Worm (Caenorhabditis elegans) whole organism, L2 larva: ENCODE measurements around the gene gst-39.

Experiments
- C34F6.9 ChIP-seq: fragments of 150-350 bp; optimal IDR thresholded peaks from 2 replicates; lab custom pipeline; 2014; ENCODE audit warnings: missing biosample characterization, missing genetic modification characterization
- F13H6.1 ChIP-seq: sonication (generic microtip); optimal IDR thresholded peaks from 2 replicates; lab custom pipeline; 2016; ENCODE audit warnings: missing genetic modification characterization, missing compliant biosample characterization
- R02D3.7 ChIP-seq: fragments of 150-350 bp; optimal IDR thresholded peaks from 2 replicates; lab custom pipeline; 2014; ENCODE audit warnings: missing biosample characterization, missing genetic modification characterization
- Y55F3AM.14 ChIP-seq: fragments of 200-800 bp; sonication (Bioruptor generic); optimal IDR thresholded peaks from 2 replicates; lab custom pipeline; 2018; ENCODE audit warnings: mild to moderate bottlenecking, missing genetic modification characterization, missing compliant biosample characterization
- ZK546.5 ChIP-seq: sonication (generic microtip); optimal IDR thresholded peaks from 2 replicates; lab custom pipeline; 2017; ENCODE audit warnings: missing biosample characterization, missing genetic modification characterization
- aly-2 ChIP-seq: fragments of 150-350 bp; optimal IDR thresholded peaks from 2 replicates; lab custom pipeline; 2014; ENCODE audit warnings: missing biosample characterization, missing genetic modification characterization
- blmp-1 ChIP-seq: sonication (generic microtip); optimal IDR thresholded peaks from 2 replicates; lab custom pipeline; 2017; ENCODE audit warnings: missing genetic modification characterization, mild to moderate bottlenecking, missing compliant biosample characterization, antibody characterized with exemption, moderate library complexity; ENCODE audit not compliant: insufficient read depth
- ceh-82 ChIP-seq: fragments of 150-350 bp; optimal IDR thresholded peaks from 2 replicates; lab custom pipeline; 2014; ENCODE audit warnings: missing biosample characterization, missing genetic modification characterization
- crh-2 ChIP-seq: sonication (generic microtip); optimal IDR thresholded peaks from 2 replicates; lab custom pipeline; 2017; ENCODE audit warnings: missing biosample characterization, missing genetic modification characterization
- dmd-4 ChIP-seq: sonication (generic microtip); optimal IDR thresholded peaks from 2 replicates; lab custom pipeline; 2017; ENCODE audit warnings: missing biosample characterization, missing genetic modification characterization
- egl-27 ChIP-seq: sonication (generic microtip); optimal IDR thresholded peaks from 3 replicates; lab custom pipeline; 2017; ENCODE audit warnings: missing biosample characterization, missing genetic modification reagents, missing genetic modification characterization
- fos-1 ChIP-seq: fragments of 150-350 bp; optimal IDR thresholded peaks from 2 replicates; lab custom pipeline; 2014; ENCODE audit warnings: missing biosample characterization, missing genetic modification characterization
- gmeb-1 ChIP-seq: fragments of 150-350 bp; optimal IDR thresholded peaks from 2 replicates; lab custom pipeline; 2014; ENCODE audit warnings: missing biosample characterization, missing genetic modification characterization
- lin-13 ChIP-seq: fragments of 150-350 bp; optimal IDR thresholded peaks from 2 replicates; lab custom pipeline; 2014; ENCODE audit warnings: missing biosample characterization, missing genetic modification reagents, missing genetic modification characterization
- lin-39 ChIP-seq: fragments of 150-350 bp; optimal IDR thresholded peaks from 2 replicates; lab custom pipeline; 2014; ENCODE audit warnings: missing biosample characterization, missing genetic modification reagents, missing genetic modification characterization
- lsy-2 ChIP-seq, 2 experiments: fragments of 150-350 bp in 1 of 2; sonication (generic microtip) in 1 of 2; optimal IDR thresholded peaks; 2 replicates each; lab custom pipeline; 2014 to 2017; ENCODE audit warnings: missing biosample characterization in 2 of 2, missing genetic modification characterization in 2 of 2
- mab-5 ChIP-seq: fragments of 150-350 bp; optimal IDR thresholded peaks from 2 replicates; lab custom pipeline; 2014; ENCODE audit warnings: missing biosample characterization, missing genetic modification characterization
- mbf-1 ChIP-seq: sonication (generic microtip); optimal IDR thresholded peaks from 2 replicates; lab custom pipeline; 2017; ENCODE audit warnings: missing biosample characterization, missing genetic modification characterization
- mdl-1 ChIP-seq, 2 experiments: fragments of 150-350 bp in 1 of 2; sonication (generic microtip) in 1 of 2; optimal IDR thresholded peaks; 2 replicates each; lab custom pipeline; 2017; ENCODE audit warnings: missing biosample characterization in 2 of 2, missing genetic modification characterization in 2 of 2
- nhr-10 ChIP-seq: sonication (generic microtip); optimal IDR thresholded peaks from 2 replicates; lab custom pipeline; 2017; ENCODE audit warnings: missing biosample characterization, missing genetic modification characterization
- nhr-11 ChIP-seq: fragments of 150-350 bp; optimal IDR thresholded peaks from 2 replicates; lab custom pipeline; 2014; ENCODE audit warnings: missing biosample characterization, missing genetic modification characterization
- nhr-129 ChIP-seq: fragments of 150-350 bp; optimal IDR thresholded peaks from 2 replicates; lab custom pipeline; 2014; ENCODE audit warnings: missing biosample characterization, missing genetic modification characterization
- nhr-21 ChIP-seq: fragments of 150-350 bp; optimal IDR thresholded peaks from 2 replicates; lab custom pipeline; 2014; ENCODE audit warnings: missing biosample characterization, missing genetic modification characterization
- nhr-23 ChIP-seq: fragments of 150-350 bp; optimal IDR thresholded peaks from 2 replicates; lab custom pipeline; 2014; ENCODE audit warnings: missing biosample characterization, missing genetic modification reagents, missing genetic modification characterization
- nhr-237 ChIP-seq: fragments of 150-350 bp; optimal IDR thresholded peaks from 2 replicates; lab custom pipeline; 2014; ENCODE audit warnings: missing biosample characterization, missing genetic modification characterization
- nhr-25 ChIP-seq: fragments of 150-350 bp; sonication (generic microtip); optimal IDR thresholded peaks from 3 replicates; lab custom pipeline; 2014; ENCODE audit warnings: missing biosample characterization, missing genetic modification characterization
- nhr-6 ChIP-seq: fragments of 150-350 bp; optimal IDR thresholded peaks from 2 replicates; lab custom pipeline; 2014; ENCODE audit warnings: missing biosample characterization, missing genetic modification characterization
- nhr-77 ChIP-seq: fragments of 150-350 bp; optimal IDR thresholded peaks from 2 replicates; lab custom pipeline; 2014; ENCODE audit warnings: missing biosample characterization, missing genetic modification characterization
- skn-1 ChIP-seq: sonication (generic microtip); optimal IDR thresholded peaks from 2 replicates; lab custom pipeline; 2017; ENCODE audit warnings: missing biosample characterization, missing genetic modification characterization
- sma-3 ChIP-seq: sonication (generic microtip); optimal IDR thresholded peaks from 2 replicates; lab custom pipeline; 2016; ENCODE audit warnings: missing genetic modification reagents, missing genetic modification characterization, missing compliant biosample characterization
- sma-9 ChIP-seq, 2 experiments: fragments of 150-350 bp in 1 of 2; sonication (generic microtip) in 1 of 2; optimal IDR thresholded peaks; 2 replicates each; lab custom pipeline; 2014 to 2016; ENCODE audit warnings: missing genetic modification characterization in 2 of 2, mild to moderate bottlenecking in 1 of 2, missing biosample characterization in 1 of 2, missing compliant biosample characterization in 1 of 2, missing genetic modification reagents in 1 of 2, moderate library complexity in 1 of 2
- snpc-4 ChIP-seq: fragments of 150-350 bp; optimal IDR thresholded peaks from 2 replicates; lab custom pipeline; 2014; ENCODE audit warnings: missing biosample characterization, missing genetic modification characterization
- unc-55 ChIP-seq: fragments of 150-350 bp; sonication (generic microtip); optimal IDR thresholded peaks from 3 replicates; lab custom pipeline; 2014; ENCODE audit warnings: missing biosample characterization, missing genetic modification reagents, missing genetic modification characterization
- unc-62 ChIP-seq: fragments of 150-350 bp; optimal IDR thresholded peaks from 2 replicates; lab custom pipeline; 2014; ENCODE audit warnings: missing biosample characterization, missing genetic modification reagents, missing genetic modification characterization
- zag-1 ChIP-seq: fragments of 150-350 bp; optimal IDR thresholded peaks from 2 replicates; lab custom pipeline; 2014; ENCODE audit warnings: missing biosample characterization, missing genetic modification characterization
- ztf-1 ChIP-seq: fragments of 200-800 bp; sonication (Bioruptor generic); conservative IDR thresholded peaks from 2 replicates; pipeline ENCODE4 v1.3.6; 2022; ENCODE audit warnings: missing genetic modification characterization, missing compliant biosample characterization
- ztf-11 ChIP-seq: sonication (generic microtip); optimal IDR thresholded peaks from 2 replicates; lab custom pipeline; 2017; ENCODE audit warnings: missing biosample characterization, missing genetic modification characterization
- ztf-4 ChIP-seq: fragments of 150-350 bp; optimal IDR thresholded peaks from 2 replicates; lab custom pipeline; 2014; ENCODE audit warnings: missing biosample characterization, missing genetic modification characterization

gst-39 gene

DNA sequence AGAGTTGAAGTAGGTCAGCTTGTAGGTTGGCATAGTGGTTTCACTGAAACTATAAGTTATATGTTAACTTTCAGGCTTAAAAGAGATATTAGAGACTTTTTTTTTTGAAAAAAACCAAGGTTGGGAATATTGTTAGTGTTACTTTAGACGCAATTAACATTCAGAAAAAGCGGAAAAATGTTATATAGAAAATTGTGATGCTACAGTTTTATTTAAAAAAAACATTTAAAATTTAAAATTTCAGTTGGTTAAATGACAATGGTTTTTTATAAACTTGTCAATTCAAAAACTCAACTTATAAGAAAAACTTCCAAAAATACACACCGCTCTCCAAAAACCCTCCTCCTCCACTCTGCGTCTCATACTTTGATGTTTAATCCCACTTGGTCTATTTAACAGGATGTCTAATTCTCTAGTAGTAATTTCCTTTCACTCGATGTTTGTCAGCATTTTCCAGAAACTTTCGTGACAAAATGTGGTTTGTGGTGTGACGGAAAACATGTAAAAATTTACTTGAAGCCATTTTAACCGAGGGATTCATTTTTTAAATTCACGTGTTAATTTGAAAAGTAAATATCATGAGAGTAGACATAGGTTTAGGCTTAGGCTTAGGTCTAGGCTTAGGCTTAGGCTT lies 3.3 kb upstream of the gst-39 start, which contains the start of gene gst-31:
TSS of gene gst-31 (minus strand) at position 51 of the 634 bp plus-strand sequence.
- peak; percentile 9 for TF ChIP-seq C34F6.9 (tag; lab: Kevin White, UChicago)
- no peak for TF ChIP-seq crh-2 (tag; lab: Kevin White, UChicago)
- no peak for TF ChIP-seq R02D3.7
- TF ChIP-seq unc-55: peak; percentile 67

DNA sequence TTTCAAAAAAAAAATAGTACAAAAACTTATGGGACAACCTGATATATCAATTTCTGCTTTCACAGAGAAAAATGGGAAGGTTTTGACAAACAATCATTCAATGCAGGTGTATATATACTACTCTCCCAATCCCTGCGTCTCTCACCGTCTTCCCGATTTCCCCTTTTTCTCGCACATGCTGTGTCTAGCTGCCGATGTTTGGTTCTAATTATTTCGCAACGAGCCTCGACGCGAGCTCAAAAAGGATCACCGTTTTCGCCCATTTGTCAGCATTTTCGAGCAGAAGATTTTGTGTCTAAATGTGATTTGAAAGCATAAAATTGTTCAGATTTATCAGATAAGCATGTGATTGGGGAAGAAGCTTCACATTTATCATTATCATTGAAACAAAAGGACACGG lies 1.5 kb upstream of the gst-39 start:
- no peak for TF ChIP-seq nhr-77
- no peak for TF ChIP-seq unc-62
- no peak for TF ChIP-seq nhr-25
- TF ChIP-seq lsy-2 (tag; optimal IDR thresholded peaks at IDR 0.05; lab: Kevin White, UChicago): peak in 1 of 2 experiments; percentile 1
- no peak for TF ChIP-seq ztf-11 (tag; lab: Kevin White, UChicago)
- TF ChIP-seq ZK546.5: no peak
- TF ChIP-seq dmd-4 (tag; lab: Kevin White, UChicago): no peak
- TF ChIP-seq Y55F3AM.14 (GFP tag; lab: Kevin White, UChicago): no peak
- no peak for TF ChIP-seq ztf-1 (GFP tag; lab: Robert Waterston, UW)
- TF ChIP-seq ztf-4 (tag; lab: Kevin White, UChicago): no peak
- TF ChIP-seq lin-13 (GFP tag; lab: Kevin White, UChicago): no peak
- peak; percentile 49 for TF ChIP-seq skn-1 (tag; lab: Kevin White, UChicago)
- no peak for TF ChIP-seq nhr-10 (tag; lab: Kevin White, UChicago)
- no peak for TF ChIP-seq ceh-82 (tag; lab: Kevin White, UChicago)
- TF ChIP-seq C34F6.9 (tag; lab: Kevin White, UChicago): peak; percentile 57
- no peak for TF ChIP-seq snpc-4 (tag; lab: Kevin White, UChicago)
- TF ChIP-seq gmeb-1 (tag; lab: Kevin White, UChicago): peak; percentile 5
- TF ChIP-seq mdl-1 (tag; optimal IDR thresholded peaks at IDR 0.05; lab: Kevin White, UChicago): no peak
- no peak for TF ChIP-seq aly-2 (tag; lab: Kevin White, UChicago)
- peak; percentile 1 for TF ChIP-seq fos-1 (tag; lab: Kevin White, UChicago)
- no peak for TF ChIP-seq nhr-23 (tag; lab: Kevin White, UChicago)
- TF ChIP-seq lin-39 (tag; lab: Kevin White, UChicago): no peak
- peak; percentile 11 for TF ChIP-seq sma-9 (GFP tag; optimal IDR thresholded peaks at IDR 0.05; lab: Kevin White, UChicago)
- no peak for TF ChIP-seq sma-9 (tag; optimal IDR thresholded peaks at IDR 0.05; lab: Kevin White, UChicago)
- TF ChIP-seq unc-55: peak; percentile 58
- TF ChIP-seq zag-1 (tag; lab: Kevin White, UChicago): no peak
- TF ChIP-seq sma-3 (GFP tag; lab: Kevin White, UChicago): no peak
- TF ChIP-seq nhr-129: peak; percentile 54
- TF ChIP-seq nhr-11 (tag; lab: Kevin White, UChicago): no peak
- TF ChIP-seq, all 48 proteins: peak for 8

DNA sequence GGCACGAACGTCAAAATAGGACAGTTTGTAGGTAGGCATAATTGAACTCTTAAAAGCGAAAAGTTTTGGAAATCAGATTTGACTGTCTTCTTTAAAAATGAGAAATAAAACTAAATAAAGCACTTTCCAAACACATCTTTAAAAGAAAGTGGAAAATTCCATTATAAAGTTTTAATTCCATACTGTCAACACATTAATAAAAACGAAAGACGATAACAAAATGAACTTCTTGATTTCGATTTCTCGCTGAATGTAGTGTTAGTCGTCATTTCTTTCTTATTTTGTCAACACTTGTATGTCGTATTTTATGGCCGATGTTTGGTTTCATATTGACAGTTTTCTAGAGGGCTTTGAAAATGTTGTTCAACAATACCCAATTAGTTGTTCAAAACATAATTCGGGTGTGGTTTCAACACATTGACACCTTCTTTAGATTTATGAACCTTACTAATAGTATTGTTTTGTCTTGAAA lies 1.9 kb downstream of the gst-39 start, which contains the start of gene gst-29:
TSS of gene gst-29 (minus strand) at position 51 of the 472 bp plus-strand sequence.
- TF ChIP-seq R02D3.7: no peak
- no peak for TF ChIP-seq nhr-237
- no peak for TF ChIP-seq C34F6.9 (tag; lab: Kevin White, UChicago)
- TF ChIP-seq Y55F3AM.14 (GFP tag; lab: Kevin White, UChicago): no peak
- no peak for TF ChIP-seq nhr-6 (tag; lab: Kevin White, UChicago)
- no peak for TF ChIP-seq blmp-1 (tag; lab: Kevin White, UChicago)
- no peak for TF ChIP-seq ZK546.5
- no peak for TF ChIP-seq mdl-1 (tag; optimal IDR thresholded peaks at IDR 0.05; lab: Kevin White, UChicago)
- no peak for TF ChIP-seq unc-62
- no peak for TF ChIP-seq nhr-21
- TF ChIP-seq egl-27 (tag; lab: Kevin White, UChicago): no peak
- no peak for TF ChIP-seq mab-5 (tag; lab: Kevin White, UChicago)
- TF ChIP-seq F13H6.1 (tag; lab: Kevin White, UChicago): no peak
- no peak for TF ChIP-seq ztf-1 (GFP tag; lab: Robert Waterston, UW)
- no peak for TF ChIP-seq ceh-82 (tag; lab: Kevin White, UChicago)
- TF ChIP-seq ztf-11 (tag; lab: Kevin White, UChicago): no peak
- no peak for TF ChIP-seq mbf-1
- no peak for TF ChIP-seq zag-1 (tag; lab: Kevin White, UChicago)
